Worm (Caenorhabditis elegans) whole organism, midembryonic: ENCODE measurements around the gene nra-1.

Experiments used
- T22C8.4 ChIP-seq: fragments of 200-800 bp; sonication (Bioruptor generic); IDR thresholded peaks from 2 replicates; pipeline ENCODE4 v1.3.6; 2022; ENCODE audit warnings: missing genetic modification characterization, missing compliant biosample characterization
- cog-1 ChIP-seq: sonication (generic microtip); optimal IDR thresholded peaks from 2 replicates; lab custom pipeline; 2016; ENCODE audit warnings: missing genetic modification characterization, missing compliant biosample characterization
- flt-1 ChIP-seq: fragments of 200-800 bp; sonication (Bioruptor generic); IDR thresholded peaks from 2 replicates; pipeline ENCODE4 v1.3.6; 2022; ENCODE audit warnings: missing genetic modification characterization, missing compliant biosample characterization
- med-1 ChIP-seq: sonication (generic microtip); optimal IDR thresholded peaks from 2 replicates; lab custom pipeline; 2017; ENCODE audit warnings: missing genetic modification characterization, mild to moderate bottlenecking, missing compliant biosample characterization, antibody characterized with exemption, missing genetic modification reagents; ENCODE audit not compliant: insufficient read depth
- tab-1 ChIP-seq: fragments of 200-800 bp; sonication (Bioruptor generic); IDR thresholded peaks from 2 replicates; pipeline ENCODE4 v1.3.6; 2022; ENCODE audit warnings: missing genetic modification characterization, missing compliant biosample characterization
- ztf-23 ChIP-seq: fragments of 200-800 bp; sonication (Bioruptor generic); IDR thresholded peaks from 2 replicates; pipeline ENCODE4 v1.3.6; 2022; ENCODE audit warnings: missing genetic modification reagents, missing genetic modification characterization, missing compliant biosample characterization
- ztf-29 ChIP-seq: fragments of 200-800 bp; sonication (Bioruptor generic); IDR thresholded peaks from 2 replicates; pipeline ENCODE4 v1.3.6; 2022; ENCODE audit warnings: missing genetic modification reagents, missing genetic modification characterization, missing compliant biosample characterization

ce11 chrIV:17320445-17320844 lies 36.4 kb upstream of the nra-1 start, which contains the start of gene C49C3.4:
- no peak for TF ChIP-seq flt-1 (GFP tag; lab: Robert Waterston, UW)
- TF ChIP-seq T22C8.4 = no peak
- TF ChIP-seq med-1 = no peak
- TF ChIP-seq cog-1 = no peak
- TF ChIP-seq tab-1 (GFP tag; lab: Robert Waterston, UW) = no peak
- TF ChIP-seq ztf-29 (GFP tag; lab: Robert Waterston, UW) = no peak
- no peak for TF ChIP-seq ztf-23
